Worm (Caenorhabditis elegans): Measurements from ENCODE around the gene nhr-181.

The nhr-181 gene

ce11 chrV:4131471-4131939, 36.7 kb downstream of the nhr-181 start, which contains the start of gene nhr-57 (continued):
- TF ChIP-seq daf-16 (GFP tag; optimal IDR thresholded peaks at IDR 0.05): peak in 1 of 2 experiments; percentile 40
- peak; percentile 84 for TF ChIP-seq daf-16 (tag; optimal IDR thresholded peaks at IDR 0.05)

- TF ChIP-seq ama-1 (optimal IDR thresholded peaks at IDR 0.05) (no peak), nhr-25 (tag; optimal IDR thresholded peaks at IDR 0.05; ENCODE audit: borderline replicate concordance, insufficient read depth) (no peak), unc-62 (GFP tag; optimal IDR thresholded peaks at IDR 0.05 in 1 of 2) (no peak), unc-62 (tag; optimal IDR thresholded peaks at IDR 0.05) (no peak), sdz-12 (GFP tag; optimal IDR thresholded peaks at IDR 0.05) (no peak), php-3 (GFP tag; IDR thresholded peaks at IDR 0.05) (no peak), nhr-102 (tag; optimal IDR thresholded peaks at IDR 0.05) (no peak), ceh-28 (tag; optimal IDR thresholded peaks at IDR 0.05) (no peak)
These were observed 39.9 kb downstream of the nhr-181 start, which contains the start of gene lgc-1 for ce11 chrV:4134728-4135127. lgc-1 (plus strand) TSS chrV:4135028.

ce11 chrV:4138688-4139087, 43.8 kb downstream of the nhr-181 start, which contains the start of gene lgc-29:
lgc-29 (plus strand) TSS chrV:4138988.
- no peak for TF ChIP-seq dpl-1 (GFP tag; optimal IDR thresholded peaks at IDR 0.05)
- TF ChIP-seq tag-97 (GFP tag; IDR thresholded peaks at IDR 0.05): no peak
- no peak for TF ChIP-seq hlh-30 (tag; optimal IDR thresholded peaks at IDR 0.05; ENCODE audit: insufficient read depth)
- TF ChIP-seq lsy-2 (tag; optimal IDR thresholded peaks at IDR 0.05): no peak
- no peak for TF ChIP-seq ZK546.5 (tag; optimal IDR thresholded peaks at IDR 0.05)

ce11 chrV:4143034-4143433, 48.2 kb downstream of the nhr-181 start:
- TF ChIP-seq tag-97 (GFP tag; IDR thresholded peaks at IDR 0.05) (no peak), snpc-1.2 (GFP tag; IDR thresholded peaks at IDR 0.05) (no peak), T20F7.1 (GFP tag; optimal IDR thresholded peaks at IDR 0.05) (no peak), nhr-48 (tag; optimal IDR thresholded peaks at IDR 0.05) (peak; percentile 36), zfp-3 (GFP tag; conservative IDR thresholded peaks at IDR 0.05) (no peak), Y48G9A.11 (GFP tag; IDR thresholded peaks at IDR 0.05) (no peak), D1046.2 (GFP tag; IDR thresholded peaks at IDR 0.05) (no peak), ZK337.2 (GFP tag; IDR thresholded peaks at IDR 0.05) (no peak), T26A8.4 (GFP tag; IDR thresholded peaks at IDR 0.05) (peak; percentile 30; the same call in 1 of the 2 replicates), php-3 (GFP tag; IDR thresholded peaks at IDR 0.05) (peak; percentile 63; the same call in 1 of the 2 replicates), R02D3.7 (tag; optimal IDR thresholded peaks at IDR 0.05) (no peak), daf-19 (GFP tag; conservative IDR thresholded peaks at IDR 0.05) (no peak), ceh-32 (tag; optimal IDR thresholded peaks at IDR 0.05; ENCODE audit: poor library complexity) (no peak), daf-16 (GFP tag; optimal IDR thresholded peaks at IDR 0.05) (peak in 1 of 2 experiments; percentile 31), daf-16 (tag; optimal IDR thresholded peaks at IDR 0.05) (peak; percentile 66), dmd-9 (GFP tag; IDR thresholded peaks at IDR 0.05) (no peak), nhr-10 (tag; optimal IDR thresholded peaks at IDR 0.05) (no peak), nhr-41 (GFP tag; IDR thresholded peaks at IDR 0.05) (no peak), nhr-25 (tag; optimal IDR thresholded peaks at IDR 0.05; ENCODE audit: borderline replicate concordance, insufficient read depth) (no peak), hlh-11 (tag; optimal IDR thresholded peaks at IDR 0.05) (peak; percentile 90), nhr-102 (tag; optimal IDR thresholded peaks at IDR 0.05) (peak; percentile 23), madf-9 (GFP tag; conservative IDR thresholded peaks at IDR 0.05) (no peak), lin-29 (GFP tag; IDR thresholded peaks at IDR 0.05) (no peak), egl-43 (GFP tag; IDR thresholded peaks at IDR 0.05) (no peak), egl-27 (tag; optimal IDR thresholded peaks at IDR 0.05) (no peak), unc-130 (GFP tag; optimal IDR thresholded peaks at IDR 0.05) (no peak), Y5F2A.4 (GFP tag; optimal IDR thresholded peaks at IDR 0.05) (no peak), nhr-42 (GFP tag; IDR thresholded peaks at IDR 0.05) (peak; percentile 57; the same call in 1 of the 2 replicates), mxl-3 (GFP tag; optimal IDR thresholded peaks at IDR 0.05) (peak; percentile 44), duxl-1 (tag; optimal IDR thresholded peaks at IDR 0.05; ENCODE audit: poor library complexity) (peak; percentile 65), mdl-1 (tag; optimal IDR thresholded peaks at IDR 0.05) (peak in 1 of 2 experiments; percentile 51), fos-1 (tag; optimal IDR thresholded peaks at IDR 0.05) (no peak), unc-39 (tag; optimal IDR thresholded peaks at IDR 0.05) (no peak), fkh-10 (GFP tag; optimal IDR thresholded peaks at IDR 0.05) (peak; percentile 18), ztf-7 (tag; optimal IDR thresholded peaks at IDR 0.05) (no peak), daf-8 (GFP tag; IDR thresholded peaks at IDR 0.05) (no peak)

Measured in whole organism, L4 larva.